Fruit fly (Drosophila melanogaster): ENCODE measurements around the gene CG5746.

dm6 chr3R:24357698-24358097 lies 9.1 kb upstream of the CG5746 start, which contains the start of gene Golgin84:
- TF ChIP-seq spab (GFP tag; optimal IDR thresholded peaks at IDR 0.05): no peak
- no peak for TF ChIP-seq CG8632 (GFP tag; optimal IDR thresholded peaks at IDR 0.05)
- no peak for TF ChIP-seq Sox15 (GFP tag; optimal IDR thresholded peaks at IDR 0.05)
- no peak for TF ChIP-seq CG7368 (GFP tag; optimal IDR thresholded peaks at IDR 0.05)
- TF ChIP-seq CG6276 (GFP tag; optimal IDR thresholded peaks at IDR 0.05): no peak
- no peak for TF ChIP-seq CG3919 (GFP tag; optimal IDR thresholded peaks at IDR 0.05)
- no peak for TF ChIP-seq ss (GFP tag; optimal IDR thresholded peaks at IDR 0.05)
- no peak for TF ChIP-seq CG15336 (GFP tag; IDR thresholded peaks at IDR 0.05)

Data from whole organism, prepupa.